Fruit fly (Drosophila melanogaster) whole organism, embryonic: Measurements from ENCODE around the gene CG7611.
A peak's percentile ranks its signal among the peaks of the same experiment; 100 is the strongest.

Experiments used
- CG11723 ChIP-seq: fragments of 200-800 bp; sonication (Bioruptor generic); optimal IDR thresholded peaks from 2 replicates; lab custom pipeline; 2017; ENCODE audit warnings: missing biosample characterization, mild to moderate bottlenecking, missing genetic modification characterization
- CG13287 ChIP-seq: fragments of 200-800 bp; sonication (Bioruptor generic); IDR thresholded peaks from 2 replicates; pipeline ENCODE4 v1.3.6; 2022; ENCODE audit warnings: missing biosample characterization, missing genetic modification characterization; ENCODE audit not compliant: partially characterized antibody
- CG1603 ChIP-seq: fragments of 200-800 bp; sonication (Bioruptor generic); optimal IDR thresholded peaks from 2 replicates; lab custom pipeline; 2019; ENCODE audit warnings: missing biosample characterization, mild to moderate bottlenecking, missing genetic modification characterization, moderate library complexity
- CG16863 ChIP-seq: fragments of 200-800 bp; sonication (Bioruptor generic); optimal IDR thresholded peaks from 3 replicates; lab custom pipeline; 2016; ENCODE audit warnings: missing biosample characterization, missing genetic modification characterization
- CG17328 ChIP-seq: fragments of 200-800 bp; sonication (Bioruptor generic); IDR thresholded peaks from 2 replicates; pipeline ENCODE4 v1.3.6; 2022; ENCODE audit warnings: missing biosample characterization, missing genetic modification characterization
- CG17568 ChIP-seq: fragments of 200-800 bp; sonication (Bioruptor generic); optimal IDR thresholded peaks from 2 replicates; lab custom pipeline; 2018; ENCODE audit warnings: missing biosample characterization, mild to moderate bottlenecking, missing genetic modification characterization, moderate library complexity
- CG18764 ChIP-seq: fragments of 200-800 bp; sonication (Bioruptor generic); optimal IDR thresholded peaks from 3 replicates; lab custom pipeline; 2016; ENCODE audit warnings: missing biosample characterization, missing genetic modification characterization
- CG2875 ChIP-seq: fragments of 200-800 bp; sonication (Bioruptor generic); optimal IDR thresholded peaks from 2 replicates; lab custom pipeline; 2017; ENCODE audit warnings: missing biosample characterization, mild to moderate bottlenecking, missing genetic modification characterization, missing genetic modification reagents
- CG33557 ChIP-seq: fragments of 200-800 bp; sonication (Bioruptor generic); optimal IDR thresholded peaks from 2 replicates; lab custom pipeline; 2019; ENCODE audit warnings: missing biosample characterization, mild to moderate bottlenecking, missing genetic modification characterization, moderate library complexity
- CG3407 ChIP-seq: fragments of 200-800 bp; sonication (Bioruptor generic); optimal IDR thresholded peaks from 2 replicates; lab custom pipeline; 2018; ENCODE audit warnings: missing biosample characterization, mild to moderate bottlenecking, missing genetic modification characterization
- CG5245 ChIP-seq: fragments of 200-800 bp; sonication (Bioruptor generic); optimal IDR thresholded peaks from 3 replicates; lab custom pipeline; 2016; ENCODE audit warnings: missing biosample characterization, missing genetic modification characterization
- CG6791 ChIP-seq: fragments of 200-800 bp; sonication (Bioruptor generic); IDR thresholded peaks from 3 replicates; pipeline ENCODE4 v1.3.6; 2022; ENCODE audit warnings: missing biosample characterization, missing genetic modification characterization; ENCODE audit not compliant: partially characterized antibody
- CG7786 ChIP-seq: fragments of 200-800 bp; sonication (Bioruptor generic); optimal IDR thresholded peaks from 2 replicates; lab custom pipeline; 2016; ENCODE audit warnings: missing biosample characterization, missing genetic modification characterization
- CG8281 ChIP-seq: fragments of 200-800 bp; sonication (Bioruptor generic); optimal IDR thresholded peaks from 2 replicates; lab custom pipeline; 2018; ENCODE audit warnings: missing biosample characterization, mild to moderate bottlenecking, missing genetic modification characterization, moderate library complexity
- CG9817 ChIP-seq: fragments of 200-800 bp; sonication (Bioruptor generic); optimal IDR thresholded peaks from 2 replicates; lab custom pipeline; 2018; ENCODE audit warnings: missing biosample characterization, mild to moderate bottlenecking, missing genetic modification characterization, moderate library complexity
- Chrac-16 ChIP-seq: fragments of 200-800 bp; sonication (Bioruptor generic); optimal IDR thresholded peaks from 3 replicates; lab custom pipeline; 2016; ENCODE audit warnings: missing biosample characterization, missing genetic modification characterization
- Dad ChIP-seq: fragments of 200-800 bp; sonication (Bioruptor generic); optimal IDR thresholded peaks from 3 replicates; lab custom pipeline; 2016; ENCODE audit warnings: missing biosample characterization, missing genetic modification characterization
- Doc2 ChIP-seq: fragments of 200-800 bp; sonication (Bioruptor generic); IDR thresholded peaks from 2 replicates; pipeline ENCODE4 v1.3.6; 2022; ENCODE audit warnings: missing biosample characterization, missing genetic modification characterization
- Eip74EF ChIP-seq, 2 experiments: fragments of 200-800 bp in 1 of 2; fragments of >200 bp in 1 of 2; sonication (Bioruptor generic) in 1 of 2; optimal IDR thresholded peaks; 2 replicates each; lab custom pipeline; 2017 to 2019; ENCODE audit warnings: missing biosample characterization in 2 of 2, missing genetic modification characterization in 2 of 2, mild to moderate bottlenecking in 1 of 2, moderate library complexity in 1 of 2
- Gsc ChIP-seq: fragments of 200-800 bp; sonication (Bioruptor generic); IDR thresholded peaks from 2 replicates; pipeline ENCODE4 v1.3.6; 2022; ENCODE audit warnings: missing biosample characterization, missing genetic modification characterization
- HLH54F ChIP-seq: fragments of 200-800 bp; sonication (Bioruptor generic); optimal IDR thresholded peaks from 3 replicates; lab custom pipeline; 2016; ENCODE audit warnings: missing biosample characterization, missing genetic modification characterization
- Hmx ChIP-seq: fragments of 200-800 bp; sonication (Bioruptor generic); optimal IDR thresholded peaks from 2 replicates; lab custom pipeline; 2016; ENCODE audit warnings: missing biosample characterization, missing genetic modification characterization
- Hr78 ChIP-seq, 2 experiments: fragments of 200-800 bp in 1 of 2; fragments of >200 bp in 1 of 2; sonication (Bioruptor generic) in 1 of 2; optimal IDR thresholded peaks; 2 replicates each; lab custom pipeline; 2017 to 2019; ENCODE audit warnings: missing biosample characterization in 2 of 2, missing genetic modification characterization in 2 of 2, mild to moderate bottlenecking in 1 of 2, moderate library complexity in 1 of 2
- Kr ChIP-seq: fragments of 200-800 bp; sonication (Bioruptor generic); optimal IDR thresholded peaks from 2 replicates; lab custom pipeline; 2017; ENCODE audit warnings: missing biosample characterization, mild to moderate bottlenecking, missing genetic modification characterization
- Lim3 ChIP-seq: fragments of 200-800 bp; sonication (Bioruptor generic); IDR thresholded peaks from 2 replicates; pipeline ENCODE4 v1.3.6; 2022; ENCODE audit warnings: missing biosample characterization, missing genetic modification characterization
- MTF-1 ChIP-seq: fragments of 200-800 bp; sonication (Bioruptor generic); optimal IDR thresholded peaks from 2 replicates; lab custom pipeline; 2018; ENCODE audit warnings: missing biosample characterization, mild to moderate bottlenecking, missing genetic modification characterization, borderline replicate concordance
- Max ChIP-seq: fragments of 200-800 bp; sonication (Bioruptor generic); optimal IDR thresholded peaks from 2 replicates; lab custom pipeline; 2016; ENCODE audit warnings: missing biosample characterization, mild to moderate bottlenecking, missing genetic modification characterization
- PHDP ChIP-seq: fragments of 200-800 bp; sonication (Bioruptor generic); optimal IDR thresholded peaks from 3 replicates; lab custom pipeline; 2018; ENCODE audit warnings: missing biosample characterization, mild to moderate bottlenecking, missing genetic modification characterization, moderate library complexity
- Rx ChIP-seq: fragments of 200-800 bp; sonication (Bioruptor generic); IDR thresholded peaks from 2 replicates; pipeline ENCODE4 v1.3.6; 2022; ENCODE audit warnings: missing biosample characterization, missing genetic modification characterization
- Vsx1 ChIP-seq: fragments of 200-800 bp; sonication (Bioruptor generic); optimal IDR thresholded peaks from 2 replicates; lab custom pipeline; 2017; ENCODE audit warnings: missing biosample characterization, mild to moderate bottlenecking, missing genetic modification characterization, missing genetic modification reagents
- cas ChIP-seq: fragments of 200-800 bp; sonication (Bioruptor generic); IDR thresholded peaks from 2 replicates; pipeline ENCODE4 v1.3.6; 2022; ENCODE audit warnings: missing biosample characterization, missing genetic modification characterization
- croc ChIP-seq: fragments of 200-800 bp; sonication (Bioruptor generic); conservative IDR thresholded peaks from 3 replicates; pipeline ENCODE4 v1.3.6; 2022; ENCODE audit warnings: missing biosample characterization, missing genetic modification characterization
- danr ChIP-seq: fragments of 200-800 bp; sonication (Bioruptor generic); IDR thresholded peaks from 2 replicates; pipeline ENCODE4 v1.3.6; 2022; ENCODE audit warnings: missing biosample characterization, missing genetic modification characterization
- dysf ChIP-seq: fragments of 200-800 bp; sonication (Bioruptor generic); IDR thresholded peaks from 3 replicates; pipeline ENCODE4 v1.3.6; 2022; ENCODE audit warnings: missing biosample characterization, missing genetic modification characterization
- eve ChIP-seq, 2 experiments: fragments of >200 bp; optimal IDR thresholded peaks; 2 replicates each; lab custom pipeline; 2017; ENCODE audit warnings: missing biosample characterization in 2 of 2, missing genetic modification characterization in 2 of 2
- fd96Cb ChIP-seq: fragments of 200-800 bp; sonication (Bioruptor generic); optimal IDR thresholded peaks from 2 replicates; lab custom pipeline; 2018; ENCODE audit warnings: missing biosample characterization, mild to moderate bottlenecking, missing genetic modification characterization, moderate library complexity
- ind ChIP-seq: fragments of 200-800 bp; sonication (Bioruptor generic); optimal IDR thresholded peaks from 3 replicates; lab custom pipeline; 2016; ENCODE audit warnings: missing biosample characterization, missing genetic modification characterization
- insv ChIP-seq, 2 experiments: fragments of 200-800 bp; sonication (Bioruptor generic); optimal IDR thresholded peaks; 3 replicates each; lab custom pipeline; 2016 to 2018; ENCODE audit warnings: missing biosample characterization in 2 of 2, missing genetic modification characterization in 2 of 2
- jing ChIP-seq: fragments of 200-800 bp; sonication (Bioruptor generic); optimal IDR thresholded peaks from 2 replicates; lab custom pipeline; 2018; ENCODE audit warnings: missing biosample characterization, mild to moderate bottlenecking, missing genetic modification characterization
- jumu ChIP-seq: fragments of 200-800 bp; sonication (Bioruptor generic); optimal IDR thresholded peaks from 3 replicates; lab custom pipeline; 2016; ENCODE audit warnings: missing biosample characterization, missing genetic modification characterization
- ken ChIP-seq: fragments of 200-800 bp; sonication (Bioruptor generic); IDR thresholded peaks from 3 replicates; pipeline ENCODE4 v1.3.6; 2022; ENCODE audit warnings: missing biosample characterization, missing genetic modification characterization
- pfk ChIP-seq: fragments of 200-800 bp; sonication (Bioruptor generic); optimal IDR thresholded peaks from 2 replicates; lab custom pipeline; 2018; ENCODE audit warnings: missing biosample characterization, mild to moderate bottlenecking, missing genetic modification characterization, moderate library complexity
- phol ChIP-seq: fragments of 200-800 bp; sonication (Bioruptor generic); optimal IDR thresholded peaks from 3 replicates; lab custom pipeline; 2018; ENCODE audit warnings: missing biosample characterization, mild to moderate bottlenecking, missing genetic modification characterization, moderate library complexity
- psq ChIP-seq: fragments of 200-800 bp; sonication (Bioruptor generic); optimal IDR thresholded peaks from 2 replicates; lab custom pipeline; 2017; ENCODE audit warnings: missing biosample characterization, missing genetic modification characterization
- pum ChIP-seq: fragments of 200-800 bp; sonication (Bioruptor generic); optimal IDR thresholded peaks from 2 replicates; lab custom pipeline; 2016; ENCODE audit warnings: missing biosample characterization, missing genetic modification characterization
- rib ChIP-seq: fragments of 200-800 bp; sonication (Bioruptor generic); IDR thresholded peaks from 2 replicates; pipeline ENCODE4 v1.3.6; 2022; ENCODE audit warnings: missing biosample characterization, missing genetic modification characterization
- salm ChIP-seq: fragments of 200-800 bp; sonication (Bioruptor generic); optimal IDR thresholded peaks from 2 replicates; lab custom pipeline; 2018; ENCODE audit warnings: missing biosample characterization, mild to moderate bottlenecking, missing genetic modification characterization
- sens-2 ChIP-seq: fragments of 200-800 bp; sonication (Bioruptor generic); IDR thresholded peaks from 2 replicates; pipeline ENCODE4 v1.3.6; 2022; ENCODE audit warnings: missing biosample characterization, missing genetic modification characterization
- seq ChIP-seq: fragments of 200-800 bp; sonication (Bioruptor generic); IDR thresholded peaks from 2 replicates; pipeline ENCODE4 v1.3.6; 2022; ENCODE audit warnings: missing biosample characterization, missing genetic modification characterization
- slou ChIP-seq: fragments of 200-800 bp; sonication (Bioruptor generic); optimal IDR thresholded peaks from 3 replicates; lab custom pipeline; 2016; ENCODE audit warnings: missing biosample characterization, missing genetic modification characterization
- wdn ChIP-seq: fragments of 200-800 bp; sonication (Bioruptor generic); IDR thresholded peaks from 2 replicates; pipeline ENCODE4 v1.3.6; 2022; ENCODE audit warnings: missing biosample characterization, missing genetic modification characterization

The CG7611 gene

dm6 chr3L:21479636-21480035 lies 43.4 kb upstream of the CG7611 start (continued):
- TF ChIP-seq croc (GFP tag; lab: Robert Waterston, UW) (peak; percentile 17; the same call in 2 of the 3 replicates), CG17328 (peak; percentile 78), slou (GFP tag; lab: Kevin White, UChicago) (no peak), eve (GFP tag; optimal IDR thresholded peaks at IDR 0.05; lab: Kevin White, UChicago) (no peak), Kr (peak; percentile 18), salm (tag; lab: Kevin White, UChicago) (peak; percentile 11), CG9817 (no peak), CG13287 (GFP tag; lab: Robert Waterston, UW) (no peak), CG8281 (tag; lab: Kevin White, UChicago) (no peak), CG18764 (no peak), Dad (GFP tag; lab: Kevin White, UChicago) (no peak), pfk (GFP tag; lab: Kevin White, UChicago) (peak; percentile 20), CG16863 (GFP tag; lab: Kevin White, UChicago) (peak; percentile 12), seq (GFP tag; lab: Robert Waterston, UW) (peak; percentile 96), CG17568 (GFP tag; lab: Kevin White, UChicago) (no peak), psq (no peak), sens-2 (GFP tag; lab: Robert Waterston, UW) (no peak), ken (peak; percentile 60; the same call in 2 of the 3 replicates), CG3407 (peak; percentile 55), fd96Cb (no peak), ind (GFP tag; lab: Kevin White, UChicago) (no peak), CG5245 (GFP tag; lab: Kevin White, UChicago) (no peak), CG33557 (GFP tag; lab: Kevin White, UChicago) (peak; percentile 9), Vsx1 (GFP tag; lab: Kevin White, UChicago) (no peak), Eip74EF (GFP tag; optimal IDR thresholded peaks at IDR 0.05; lab: Kevin White, UChicago) (no peak), pum (no peak), dysf (no peak; the same call in 2 of the 3 replicates), Chrac-16 (GFP tag; lab: Kevin White, UChicago) (no peak), phol (tag; lab: Kevin White, UChicago) (peak; percentile 62), Lim3 (GFP tag; lab: Robert Waterston, UW) (no peak), wdn (GFP tag; lab: Robert Waterston, UW) (no peak), PHDP (tag; lab: Kevin White, UChicago) (no peak), rib (GFP tag; lab: Robert Waterston, UW) (no peak), danr (GFP tag; lab: Robert Waterston, UW) (no peak), CG6791 (no peak), HLH54F (GFP tag; lab: Kevin White, UChicago) (no peak), CG2875 (peak; percentile 62), insv (GFP tag; optimal IDR thresholded peaks at IDR 0.05; lab: Kevin White, UChicago) (no peak), Hmx (GFP tag; lab: Kevin White, UChicago) (no peak), CG1603 (tag; lab: Kevin White, UChicago) (peak; percentile 63), CG7786 (no peak), Doc2 (GFP tag; lab: Robert Waterston, UW) (no peak), Max (no peak), cas (no peak), jing (GFP tag; lab: Kevin White, UChicago) (peak; percentile 1), Hr78 (GFP tag; optimal IDR thresholded peaks at IDR 0.05; lab: Kevin White, UChicago) (no peak), CG11723 (peak; percentile 48), Rx (GFP tag; lab: Robert Waterston, UW) (no peak), MTF-1 (peak; percentile 68), jumu (no peak), Gsc (GFP tag; lab: Robert Waterston, UW) (no peak)
